Worm (Caenorhabditis elegans) whole organism, mixed stage, embryonic: ENCODE data around the gene T19C3.3.

Experiments used
- nhr-12 ChIP-seq: fragments of 150-350 bp; optimal IDR thresholded peaks from 2 replicates; lab custom pipeline; 2014; ENCODE audit warnings: missing biosample characterization, missing genetic modification characterization
- snpc-4 ChIP-seq: fragments of 150-350 bp; optimal IDR thresholded peaks from 2 replicates; lab custom pipeline; 2014; ENCODE audit warnings: missing biosample characterization, missing genetic modification characterization

- TF ChIP-seq snpc-4 (tag; lab: Kevin White, UChicago) (no peak), nhr-12 (tag; lab: Kevin White, UChicago) (no peak)
These were observed 50.6 kb downstream of the T19C3.3 start for ce11 chrIII:563755-564154.
